Fruit fly (Drosophila melanogaster): ENCODE measurements around the gene CG7084.

The CG7084 gene

dm6 chr3R:22260205-22260604, 38.4 kb upstream of the CG7084 start (continued):
- TF ChIP-seq ci (GFP tag; IDR thresholded peaks at IDR 0.05) (no peak), CG10209 (GFP tag; optimal IDR thresholded peaks at IDR 0.05) (peak; percentile 41), CG1233 (GFP tag; optimal IDR thresholded peaks at IDR 0.05) (no peak), CG12744 (GFP tag; optimal IDR thresholded peaks at IDR 0.05) (no peak), BEAF-32 (GFP tag; optimal IDR thresholded peaks at IDR 0.05) (no peak), CG4328 (GFP tag; optimal IDR thresholded peaks at IDR 0.05) (no peak), repo (GFP tag; optimal IDR thresholded peaks at IDR 0.05) (no peak), wor (GFP tag; IDR thresholded peaks at IDR 0.05) (0 out of 2 replicates have a peak, but pooled peaks have one; percentile 28), slou (GFP tag; optimal IDR thresholded peaks at IDR 0.05) (no peak), CG4360 (GFP tag; IDR thresholded peaks at IDR 0.05) (no peak), CG11723 (GFP tag; optimal IDR thresholded peaks at IDR 0.05) (no peak), phol (tag; optimal IDR thresholded peaks at IDR 0.05) (peak; percentile 43), CG4404 (GFP tag; IDR thresholded peaks at IDR 0.05) (no peak), D19B (GFP tag; optimal IDR thresholded peaks at IDR 0.05) (no peak), Sin3A (optimal IDR thresholded peaks at IDR 0.05) (no peak), tup (GFP tag; optimal IDR thresholded peaks at IDR 0.05) (no peak), CG6683 (GFP tag; optimal IDR thresholded peaks at IDR 0.05) (no peak), cg (GFP tag; optimal IDR thresholded peaks at IDR 0.05) (no peak), CG11696 (GFP tag; IDR thresholded peaks at IDR 0.05) (peak; percentile 79), grau (tag; optimal IDR thresholded peaks at IDR 0.05) (peak; percentile 17), cad (GFP tag; optimal IDR thresholded peaks at IDR 0.05) (no peak), ap (GFP tag; IDR thresholded peaks at IDR 0.05) (peak; percentile 19; the same call in 1 of the 2 replicates), CG15011 (GFP tag; optimal IDR thresholded peaks at IDR 0.05) (no peak), Stat92E (GFP tag; optimal IDR thresholded peaks at IDR 0.05) (no peak), ab (GFP tag; optimal IDR thresholded peaks at IDR 0.05) (no peak), Ada2b (GFP tag; IDR thresholded peaks at IDR 0.05) (no peak), Hmr (GFP tag; optimal IDR thresholded peaks at IDR 0.05) (no peak), CG12769 (tag; optimal IDR thresholded peaks at IDR 0.05) (no peak), CG32772 (GFP tag; IDR thresholded peaks at IDR 0.05) (no peak), grn (GFP tag; optimal IDR thresholded peaks at IDR 0.05) (no peak), vvl (GFP tag; IDR thresholded peaks at IDR 0.05) (no peak), odd (GFP tag; optimal IDR thresholded peaks at IDR 0.05) (no peak), pan (optimal IDR thresholded peaks at IDR 0.05) (no peak), pan (GFP tag; optimal IDR thresholded peaks at IDR 0.05 in 1 of 2, IDR thresholded peaks at IDR 0.05 in 1 of 2) (no peak), CG4730 (GFP tag; IDR thresholded peaks at IDR 0.05) (no peak), seq (GFP tag; IDR thresholded peaks at IDR 0.05) (no peak), Adf1 (GFP tag; IDR thresholded peaks at IDR 0.05) (no peak), CG8089 (GFP tag; optimal IDR thresholded peaks at IDR 0.05) (no peak), CG7372 (GFP tag; IDR thresholded peaks at IDR 0.05) (no peak), Optix (GFP tag; IDR thresholded peaks at IDR 0.05) (peak; percentile 55; the same call in 1 of the 3 replicates), Sry-δ (GFP tag; optimal IDR thresholded peaks at IDR 0.05) (no peak), lmd (GFP tag; IDR thresholded peaks at IDR 0.05) (no peak), CG34376 (GFP tag; optimal IDR thresholded peaks at IDR 0.05) (no peak), CG7987 (GFP tag; optimal IDR thresholded peaks at IDR 0.05) (no peak), CG5953 (GFP tag; IDR thresholded peaks at IDR 0.05) (no peak), CG9215 (GFP tag; IDR thresholded peaks at IDR 0.05) (no peak), crol (GFP tag; IDR thresholded peaks at IDR 0.05) (no peak), CG31224 (GFP tag; IDR thresholded peaks at IDR 0.05) (no peak), h (optimal IDR thresholded peaks at IDR 0.05) (no peak), tgo (GFP tag; IDR thresholded peaks at IDR 0.05) (no peak), Mrtf (GFP tag; IDR thresholded peaks at IDR 0.05) (no peak), sens-2 (GFP tag; IDR thresholded peaks at IDR 0.05) (no peak), cas (GFP tag; IDR thresholded peaks at IDR 0.05) (no peak), Drgx (GFP tag; IDR thresholded peaks at IDR 0.05) (0 out of 2 replicates have a peak, but pooled peaks have one; percentile 12)

All from whole organism, embryonic.